Worm (Caenorhabditis elegans): Measurements from ENCODE around the gene mlc-1.

- TF ChIP-seq dao-5 (tag; optimal IDR thresholded peaks at IDR 0.05) = no peak
- TF ChIP-seq W03F9.2 (tag; optimal IDR thresholded peaks at IDR 0.05) = no peak
- no peak for TF ChIP-seq him-1 (tag; optimal IDR thresholded peaks at IDR 0.05)
Measured at ce11 chrX:17481892-17482515, 23.0 kb downstream of the mlc-1 start.

Measured in whole organism, L4/young adult.